Worm (Caenorhabditis elegans) whole organism, late embryonic: ENCODE results near the gene F55A11.7.

Source experiments
- C38D4.7 ChIP-seq: fragments of 200-800 bp; sonication (Bioruptor generic); optimal IDR thresholded peaks from 2 replicates; lab custom pipeline; 2018; ENCODE audit warnings: mild to moderate bottlenecking, missing genetic modification characterization, moderate library complexity, missing compliant biosample characterization
- F13H6.1 ChIP-seq: sonication (generic microtip); optimal IDR thresholded peaks from 2 replicates; lab custom pipeline; 2016; ENCODE audit warnings: missing genetic modification characterization, missing compliant biosample characterization
- K02D7.2 ChIP-seq: sonication (generic microtip); optimal IDR thresholded peaks from 2 replicates; lab custom pipeline; 2017; ENCODE audit warnings: mild to moderate bottlenecking, missing genetic modification characterization, missing compliant biosample characterization
- K09A11.1 ChIP-seq: sonication (generic microtip); optimal IDR thresholded peaks from 2 replicates; lab custom pipeline; 2017; ENCODE audit warnings: antibody characterized with exemption, mild to moderate bottlenecking, missing genetic modification characterization, missing compliant biosample characterization; ENCODE audit not compliant: insufficient read depth
- T23F11.4 ChIP-seq: fragments of 200-800 bp; sonication (Bioruptor generic); optimal IDR thresholded peaks from 2 replicates; lab custom pipeline; 2018; ENCODE audit warnings: mild to moderate bottlenecking, missing genetic modification characterization, missing compliant biosample characterization
- ama-1 ChIP-seq: fragments of 150-350 bp; optimal IDR thresholded peaks from 2 replicates; lab custom pipeline; 2014
- ceh-14 ChIP-seq: sonication (generic microtip); optimal IDR thresholded peaks from 2 replicates; lab custom pipeline; 2016; ENCODE audit warnings: missing genotype, missing genetic modification characterization, missing compliant biosample characterization
- ceh-18 ChIP-seq: sonication (generic microtip); optimal IDR thresholded peaks from 2 replicates; lab custom pipeline; 2016; ENCODE audit warnings: missing genetic modification characterization, missing compliant biosample characterization
- dmd-4 ChIP-seq: sonication (generic microtip); optimal IDR thresholded peaks from 2 replicates; lab custom pipeline; 2016; ENCODE audit warnings: borderline replicate concordance, missing genetic modification characterization, missing compliant biosample characterization
- elt-2 ChIP-seq: sonication (generic microtip); optimal IDR thresholded peaks from 2 replicates; lab custom pipeline; 2016; ENCODE audit warnings: missing genetic modification reagents, missing genetic modification characterization, missing compliant biosample characterization
- ets-4 ChIP-seq: sonication (generic microtip); optimal IDR thresholded peaks from 2 replicates; lab custom pipeline; 2016; ENCODE audit warnings: missing genetic modification characterization, missing compliant biosample characterization
- hlh-13 ChIP-seq: fragments of 200-800 bp; sonication (Bioruptor generic); optimal IDR thresholded peaks from 2 replicates; lab custom pipeline; 2018; ENCODE audit warnings: mild to moderate bottlenecking, missing genetic modification characterization, missing compliant biosample characterization
- lim-6 ChIP-seq: sonication (generic microtip); optimal IDR thresholded peaks from 2 replicates; lab custom pipeline; 2016; ENCODE audit warnings: missing genetic modification characterization, missing compliant biosample characterization
- nfya-1 ChIP-seq: sonication (generic microtip); optimal IDR thresholded peaks from 2 replicates; lab custom pipeline; 2017; ENCODE audit warnings: missing genetic modification characterization, mild to moderate bottlenecking, missing compliant biosample characterization, antibody characterized with exemption, moderate library complexity
- nhr-11 ChIP-seq: fragments of 150-350 bp; optimal IDR thresholded peaks from 2 replicates; lab custom pipeline; 2014; ENCODE audit warnings: missing biosample characterization, missing genetic modification characterization
- pax-1 ChIP-seq: fragments of 150-350 bp; optimal IDR thresholded peaks from 2 replicates; lab custom pipeline; 2014; ENCODE audit warnings: missing biosample characterization, missing genetic modification characterization
- pqm-1 ChIP-seq: sonication (generic microtip); optimal IDR thresholded peaks from 2 replicates; lab custom pipeline; 2016; ENCODE audit warnings: missing genetic modification characterization, missing compliant biosample characterization
- pros-1 ChIP-seq: fragments of 150-350 bp; optimal IDR thresholded peaks from 2 replicates; lab custom pipeline; 2014; ENCODE audit warnings: missing biosample characterization, missing genetic modification reagents, missing genetic modification characterization
- ref-2 ChIP-seq: sonication (generic microtip); optimal IDR thresholded peaks from 2 replicates; lab custom pipeline; 2016; ENCODE audit warnings: missing genetic modification characterization, missing compliant biosample characterization
- rnt-1 ChIP-seq: sonication (generic microtip); optimal IDR thresholded peaks from 2 replicates; lab custom pipeline; 2016; ENCODE audit warnings: missing genetic modification characterization, missing compliant biosample characterization
- sdc-2 ChIP-seq: sonication (generic microtip); optimal IDR thresholded peaks from 2 replicates; lab custom pipeline; 2016; ENCODE audit warnings: missing genotype, missing genetic modification characterization, missing compliant biosample characterization
- sox-2 ChIP-seq: fragments of 200-800 bp; sonication (Bioruptor generic); IDR thresholded peaks from 2 replicates; pipeline ENCODE4 v1.3.6; 2022; ENCODE audit warnings: missing genetic modification reagents, missing genetic modification characterization, missing compliant biosample characterization
- sox-4 ChIP-seq: sonication (generic microtip); optimal IDR thresholded peaks from 2 replicates; lab custom pipeline; 2017; ENCODE audit warnings: mild to moderate bottlenecking, missing genetic modification characterization, inconsistent platforms, missing compliant biosample characterization
- tbx-2 ChIP-seq: sonication (generic microtip); optimal IDR thresholded peaks from 2 replicates; lab custom pipeline; 2016; ENCODE audit warnings: missing genetic modification characterization, missing compliant biosample characterization
- tbx-7 ChIP-seq: sonication (generic microtip); optimal IDR thresholded peaks from 2 replicates; lab custom pipeline; 2016; ENCODE audit warnings: missing genotype, missing genetic modification characterization, missing compliant biosample characterization
- ttx-3 ChIP-seq: sonication (generic microtip); optimal IDR thresholded peaks from 2 replicates; lab custom pipeline; 2016; ENCODE audit warnings: missing genetic modification reagents, missing genetic modification characterization, missing compliant biosample characterization
- ztf-16 ChIP-seq: sonication (generic microtip); optimal IDR thresholded peaks from 2 replicates; lab custom pipeline; 2017; ENCODE audit warnings: missing genetic modification characterization, missing compliant biosample characterization

The F55A11.7 gene

DNA sequence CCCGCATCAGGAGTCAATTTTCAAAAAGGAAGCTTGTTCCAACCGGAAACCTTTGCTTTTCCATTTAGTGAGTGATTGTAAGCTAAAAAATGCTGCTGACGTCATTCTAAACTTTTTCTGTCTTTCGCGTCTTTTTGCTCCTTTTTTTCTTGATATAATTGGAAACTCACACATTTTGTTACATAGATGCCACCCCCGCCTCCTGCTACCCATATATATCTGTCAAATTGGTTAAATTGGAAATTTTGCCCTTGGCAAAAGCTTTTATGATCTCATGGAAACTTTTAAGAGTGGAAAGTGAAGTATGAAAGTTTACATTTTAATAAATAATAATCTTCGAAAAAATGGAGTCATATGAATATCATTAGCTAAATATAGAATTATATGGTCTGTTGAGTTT, 22.7 kb upstream of the F55A11.7 start:
- TF ChIP-seq ets-4 (no peak), elt-2 (tag; lab: Kevin White, UChicago) (no peak), tbx-2 (no peak), hlh-13 (GFP tag; lab: Kevin White, UChicago) (no peak), pax-1 (tag; lab: Kevin White, UChicago) (no peak), K02D7.2 (no peak), dmd-4 (tag; lab: Kevin White, UChicago) (no peak)
- TF ChIP-seq, all 69 proteins: peak for 0

DNA sequence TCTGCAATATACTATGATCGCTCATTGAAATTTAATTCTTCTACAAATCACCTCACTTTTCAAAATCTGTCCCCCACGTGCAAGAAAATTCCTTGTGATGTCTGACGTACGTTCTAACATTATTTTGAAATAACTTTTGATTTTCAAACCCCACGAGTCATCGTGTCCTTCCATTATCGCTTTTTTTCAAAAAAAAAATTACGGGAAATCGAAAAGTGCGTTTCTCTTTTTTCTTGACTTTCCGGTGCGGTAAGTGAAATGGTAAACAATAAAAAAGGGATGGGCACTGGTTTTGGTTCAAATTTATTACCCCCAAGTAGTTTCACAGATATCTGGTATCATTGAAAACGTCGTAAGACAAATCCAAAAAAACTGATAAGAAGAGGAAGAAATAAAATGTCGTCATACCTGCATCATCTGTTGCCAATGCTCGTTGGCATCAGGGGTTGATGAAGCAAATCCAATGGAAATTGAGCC, 16.3 kb upstream of the F55A11.7 start:
- TF ChIP-seq K09A11.1 (tag; lab: Kevin White, UChicago) (no peak), ceh-14 (no peak), C38D4.7 (GFP tag; lab: Kevin White, UChicago) (no peak), tbx-7 (tag; lab: Kevin White, UChicago) (no peak), pros-1 (tag; lab: Kevin White, UChicago) (no peak), nhr-11 (no peak)

DNA sequence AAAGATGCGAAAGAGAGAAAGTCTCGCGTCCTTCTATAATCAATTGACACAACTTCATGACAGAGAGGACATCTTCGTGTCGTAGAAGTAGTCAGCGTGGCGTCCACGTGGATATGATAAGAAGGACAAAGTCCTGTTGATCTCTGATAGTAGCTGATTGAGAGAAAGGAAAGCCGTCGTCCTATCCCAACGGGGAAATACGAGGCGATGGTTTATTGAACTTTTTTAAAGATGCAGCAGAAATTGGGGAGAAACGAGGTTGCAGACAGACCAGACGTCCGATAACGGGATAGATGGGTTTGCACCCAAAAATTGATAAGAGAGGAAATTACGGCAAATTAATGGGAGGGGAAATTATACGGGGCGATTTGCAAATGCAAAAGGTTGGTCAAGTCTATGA, 15.3 kb upstream of the F55A11.7 start:
- TF ChIP-seq ref-2 (no peak), sdc-2 (tag; lab: Kevin White, UChicago) (no peak)

DNA sequence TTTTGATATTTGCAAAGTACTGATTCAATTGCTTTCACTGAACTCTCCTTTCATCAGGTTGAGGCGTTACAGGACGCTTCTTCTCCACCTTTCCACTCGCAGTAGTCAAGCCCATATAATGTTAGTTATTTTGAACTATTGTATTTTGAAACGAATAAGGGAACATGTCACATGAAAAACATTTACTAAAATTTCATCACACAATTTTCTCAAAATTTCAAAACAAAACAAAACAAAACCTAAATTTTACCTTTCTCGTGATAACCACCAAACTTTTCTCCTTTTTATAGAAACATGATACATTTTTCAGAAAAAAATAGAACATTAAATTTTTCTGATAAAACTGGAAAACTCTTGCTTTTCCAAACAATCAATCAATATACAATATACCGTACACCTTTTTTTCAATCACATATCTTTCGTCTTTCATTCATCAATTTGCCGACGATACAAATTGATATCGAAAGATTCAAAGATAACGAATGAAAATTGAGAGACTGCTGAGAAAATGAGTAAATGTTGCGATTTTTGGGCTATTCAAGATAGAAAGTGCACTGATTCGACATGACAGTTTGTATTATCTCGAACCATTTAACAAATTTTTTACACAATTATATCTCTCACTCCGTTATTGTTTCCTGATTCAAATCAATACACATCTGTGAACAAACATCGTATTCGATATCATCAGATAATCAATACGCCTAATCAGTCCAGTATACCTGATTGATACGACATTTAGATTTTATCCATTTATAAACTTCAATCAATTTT, 14.0 kb upstream of the F55A11.7 start:
- TF ChIP-seq elt-2 (tag; lab: Kevin White, UChicago): peak; percentile 40
- TF ChIP-seq rnt-1 (tag; lab: Kevin White, UChicago): no peak

DNA sequence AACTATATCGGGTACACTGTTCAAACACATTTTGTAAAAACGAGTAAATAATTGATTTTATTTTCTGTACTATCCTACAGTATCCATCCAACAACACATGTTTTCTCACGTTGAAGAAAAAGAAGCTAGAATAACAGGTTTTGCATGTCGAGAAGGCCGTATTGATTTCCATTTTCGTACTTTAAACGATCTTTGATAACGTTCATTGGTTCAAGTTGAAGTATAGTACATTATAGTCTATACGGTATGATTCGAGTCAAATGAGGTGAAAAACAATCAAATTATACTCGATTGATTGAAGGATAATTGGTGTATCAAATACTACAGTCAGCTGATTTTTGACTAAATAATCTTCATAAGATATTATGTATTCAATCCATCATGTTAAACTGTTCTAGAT, 13.2 kb upstream of the F55A11.7 start:
- no peak for TF ChIP-seq sox-2 (GFP tag; lab: Robert Waterston, UW)
- TF ChIP-seq, all 69 proteins: peak for 0

DNA sequence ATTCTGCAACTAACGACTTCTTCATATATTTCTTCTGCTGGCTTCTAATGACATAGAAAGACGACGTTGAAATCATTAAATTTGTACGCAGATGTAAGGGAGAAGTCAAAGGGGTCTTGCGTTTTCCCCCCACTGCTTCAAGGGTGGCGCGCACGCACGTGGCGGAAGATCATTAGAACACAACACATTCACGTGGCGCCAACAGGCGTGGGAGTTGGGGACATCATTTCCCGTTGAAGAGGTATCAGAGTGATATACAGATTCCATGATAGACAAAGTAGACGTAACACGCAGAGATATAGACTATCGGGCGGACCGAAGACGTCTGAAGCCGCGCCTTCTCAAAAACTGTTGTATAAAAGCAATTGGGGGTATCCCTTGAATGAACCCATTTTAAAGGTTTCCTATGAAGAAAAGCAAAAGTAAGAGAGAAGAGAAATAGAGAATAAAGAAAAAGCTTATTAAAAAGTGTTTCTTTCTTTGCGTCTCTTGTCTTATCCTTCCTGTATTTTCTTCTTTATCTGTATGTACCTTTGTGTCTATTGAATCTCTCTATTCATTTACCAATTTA, 12.1 kb upstream of the F55A11.7 start:
- TF ChIP-seq F13H6.1 (peak; percentile 27), ceh-18 (tag; lab: Kevin White, UChicago) (peak; percentile 20), ref-2 (peak; percentile 3), ama-1 (lab: Kevin White, UChicago) (no peak)

DNA sequence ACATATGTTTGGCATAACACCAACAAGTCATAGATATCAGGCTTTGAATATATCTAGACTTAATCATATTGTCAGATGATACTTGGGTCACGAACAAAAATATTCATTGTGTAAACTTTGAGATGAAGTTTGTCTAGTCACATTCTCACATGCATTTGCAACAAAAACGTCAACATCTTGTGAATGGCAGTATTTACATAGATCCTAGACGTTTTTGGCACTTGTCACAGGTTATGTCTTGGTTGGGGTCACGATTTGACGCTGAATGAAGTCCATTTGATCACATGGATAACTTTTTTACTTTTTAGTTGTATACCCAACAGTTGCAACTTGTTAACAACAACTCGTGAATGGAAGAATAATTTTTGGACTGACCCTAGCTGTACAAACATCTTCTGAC, 11.1 kb upstream of the F55A11.7 start:
- TF ChIP-seq dmd-4 (tag; lab: Kevin White, UChicago) (no peak), ztf-16 (tag; lab: Kevin White, UChicago) (no peak), sox-4 (tag; lab: Kevin White, UChicago) (no peak), ttx-3 (tag; lab: Kevin White, UChicago) (no peak), nfya-1 (tag; lab: Kevin White, UChicago) (no peak), lim-6 (tag; lab: Kevin White, UChicago) (no peak)

DNA sequence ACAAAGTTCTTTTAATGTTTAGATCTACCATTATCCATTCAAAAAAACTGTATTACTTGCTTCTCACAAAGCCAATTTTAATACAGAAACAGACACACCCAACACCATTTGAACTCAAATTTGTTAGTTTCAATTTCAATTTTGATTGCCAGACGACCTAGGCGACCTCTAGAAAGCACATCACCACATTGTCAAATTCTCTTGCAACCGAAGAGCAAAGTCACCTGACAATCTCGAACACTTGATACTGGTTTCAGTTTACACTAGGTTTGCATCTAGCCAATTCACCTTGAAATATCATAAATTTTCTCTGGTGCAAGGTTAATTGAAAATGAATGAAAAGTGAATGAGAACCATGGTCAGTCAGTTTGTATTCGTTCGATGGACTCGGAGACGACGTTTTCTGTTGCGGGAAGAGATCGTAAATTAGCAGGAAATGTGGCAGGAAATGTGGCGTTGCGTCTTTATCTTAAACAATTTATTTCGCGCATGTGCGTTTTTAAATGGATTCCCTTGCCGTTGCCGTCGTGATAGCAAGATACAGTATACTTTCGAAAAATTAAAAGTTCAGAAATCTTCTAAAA, 10.1 kb upstream of the F55A11.7 start:
- TF ChIP-seq pqm-1 (tag; lab: Kevin White, UChicago): no peak
- no peak for TF ChIP-seq T23F11.4
